Worm (Caenorhabditis elegans) whole organism, L4 larva: ENCODE results near the gene srx-26.

Experiments used
- D1046.2 ChIP-seq: fragments of 200-800 bp; sonication (Bioruptor generic); IDR thresholded peaks from 2 replicates; pipeline ENCODE4 v1.3.6; 2022; ENCODE audit warnings: missing genetic modification characterization, missing compliant biosample characterization
- F44E2.7 ChIP-seq: fragments of 200-800 bp; sonication (Bioruptor generic); IDR thresholded peaks from 2 replicates; pipeline ENCODE4 v2.1.2; 2022; ENCODE audit warnings: missing genetic modification characterization, missing compliant biosample characterization
- T20F7.1 ChIP-seq: fragments of 200-800 bp; sonication (Bioruptor generic); optimal IDR thresholded peaks from 2 replicates; lab custom pipeline; 2018; ENCODE audit warnings: mild to moderate bottlenecking, missing genetic modification characterization, missing compliant biosample characterization
- aha-1 ChIP-seq: fragments of 150-350 bp; peaks from one replicate; lab custom pipeline; 2014; ENCODE audit warnings: missing biosample characterization, missing genetic modification characterization
- daf-8 ChIP-seq: fragments of 200-800 bp; sonication (Bioruptor generic); IDR thresholded peaks from 2 replicates; pipeline ENCODE4 v1.3.6; 2022; ENCODE audit warnings: missing genetic modification characterization, missing compliant biosample characterization
- egl-43 ChIP-seq: fragments of 200-800 bp; sonication (Bioruptor generic); IDR thresholded peaks from 2 replicates; pipeline ENCODE4 v1.3.6; 2022; ENCODE audit warnings: missing genetic modification reagents, missing genetic modification characterization, missing compliant biosample characterization
- jun-1 ChIP-seq: fragments of 150-350 bp; optimal IDR thresholded peaks from 2 replicates; lab custom pipeline; 2014; ENCODE audit warnings: missing biosample characterization, missing genetic modification reagents, missing genetic modification characterization
- lin-15B ChIP-seq: fragments of 150-350 bp; sonication (generic microtip); optimal IDR thresholded peaks from 3 replicates; lab custom pipeline; 2014; ENCODE audit warnings: missing biosample characterization, missing genetic modification characterization
- mdt-29 ChIP-seq: fragments of 200-800 bp; sonication (Bioruptor generic); IDR thresholded peaks from 2 replicates; pipeline ENCODE4 v1.3.6; 2022; ENCODE audit warnings: missing genetic modification reagents, missing genetic modification characterization, missing compliant biosample characterization
- sdz-12 ChIP-seq: fragments of 200-800 bp; sonication (Bioruptor generic); optimal IDR thresholded peaks from 2 replicates; lab custom pipeline; 2018; ENCODE audit warnings: mild to moderate bottlenecking, missing genetic modification characterization, missing compliant biosample characterization
- set-16 ChIP-seq: fragments of 200-800 bp; sonication (Bioruptor generic); IDR thresholded peaks from 2 replicates; pipeline ENCODE4 v1.3.6; 2022; ENCODE audit warnings: missing genetic modification reagents, missing genetic modification characterization, missing compliant biosample characterization
- unc-62 ChIP-seq, 3 experiments: fragments of 150-350 bp in 1 of 3; sonication (generic microtip); optimal IDR thresholded peaks in 2 of 3; peaks in 1 of 3; 1 replicate in 1 of 3; 2 replicates in 2 of 3; lab custom pipeline; 2014 to 2017; ENCODE audit warnings: missing biosample characterization in 3 of 3, missing genetic modification characterization in 3 of 3, missing genetic modification reagents in 3 of 3, missing genotype in 1 of 3

The srx-26 gene

ce11 chrV:2706379-2706778, 46.5 kb downstream of the srx-26 start:
- 0 out of 2 replicates have a peak, but pooled peaks have one; percentile 29 for TF ChIP-seq D1046.2 (GFP tag; lab: Robert Waterston, UW)
- peak; percentile 62 for TF ChIP-seq set-16 (GFP tag; lab: Robert Waterston, UW)
- no peak for TF ChIP-seq lin-15B (tag; lab: Kevin White, UChicago)

ce11 chrV:2703299-2703698, 49.6 kb downstream of the srx-26 start:
- TF ChIP-seq T20F7.1 (no peak), set-16 (GFP tag; lab: Robert Waterston, UW) (peak; percentile 84), aha-1 (tag; lab: Kevin White, UChicago) (peak; percentile 90), F44E2.7 (GFP tag; lab: Robert Waterston, UW) (0 out of 2 replicates have a peak, but pooled peaks have one; percentile 13), daf-8 (GFP tag; lab: Robert Waterston, UW) (no peak), egl-43 (GFP tag; lab: Robert Waterston, UW) (0 out of 2 replicates have a peak, but pooled peaks have one; percentile 24), sdz-12 (GFP tag; lab: Kevin White, UChicago) (peak; percentile 38)

ce11 chrV:2702883-2703282, 50.0 kb downstream of the srx-26 start:
- 0 out of 2 replicates have a peak, but pooled peaks have one; percentile 9 for TF ChIP-seq mdt-29 (GFP tag; lab: Robert Waterston, UW)
- peak in 1 of 2 experiments; percentile 88 for TF ChIP-seq unc-62 (GFP tag; optimal IDR thresholded peaks at IDR 0.05 in 1 of 2; lab: Kevin White, UChicago)
- no peak for TF ChIP-seq unc-62 (tag; optimal IDR thresholded peaks at IDR 0.05; lab: Kevin White, UChicago)
- TF ChIP-seq set-16 (GFP tag; lab: Robert Waterston, UW): peak; percentile 82
- TF ChIP-seq jun-1 (tag; lab: Kevin White, UChicago): no peak
